Worm (Caenorhabditis elegans) whole organism, late embryonic: ENCODE results near the gene R04E5.9.

Experiments used
- C08G9.2 ChIP-seq: sonication (generic microtip); optimal IDR thresholded peaks from 2 replicates; lab custom pipeline; 2016; ENCODE audit warnings: mild to moderate bottlenecking, missing genetic modification characterization, moderate library complexity, missing compliant biosample characterization
- F13H6.1 ChIP-seq: sonication (generic microtip); optimal IDR thresholded peaks from 2 replicates; lab custom pipeline; 2016; ENCODE audit warnings: missing genetic modification characterization, missing compliant biosample characterization
- K09A11.1 ChIP-seq: sonication (generic microtip); optimal IDR thresholded peaks from 2 replicates; lab custom pipeline; 2017; ENCODE audit warnings: antibody characterized with exemption, mild to moderate bottlenecking, missing genetic modification characterization, missing compliant biosample characterization; ENCODE audit not compliant: insufficient read depth
- T23F11.4 ChIP-seq: fragments of 200-800 bp; sonication (Bioruptor generic); optimal IDR thresholded peaks from 2 replicates; lab custom pipeline; 2018; ENCODE audit warnings: mild to moderate bottlenecking, missing genetic modification characterization, missing compliant biosample characterization
- ahr-1 ChIP-seq: sonication (generic microtip); optimal IDR thresholded peaks from 2 replicates; lab custom pipeline; 2016; ENCODE audit warnings: missing genetic modification characterization, missing compliant biosample characterization
- ceh-18 ChIP-seq: sonication (generic microtip); optimal IDR thresholded peaks from 2 replicates; lab custom pipeline; 2016; ENCODE audit warnings: missing genetic modification characterization, missing compliant biosample characterization
- ceh-24 ChIP-seq: sonication (generic microtip); optimal IDR thresholded peaks from 2 replicates; lab custom pipeline; 2016; ENCODE audit warnings: mild to moderate bottlenecking, missing genetic modification characterization, missing compliant biosample characterization
- dmd-4 ChIP-seq: sonication (generic microtip); optimal IDR thresholded peaks from 2 replicates; lab custom pipeline; 2016; ENCODE audit warnings: borderline replicate concordance, missing genetic modification characterization, missing compliant biosample characterization
- elt-4 ChIP-seq: sonication (generic microtip); optimal IDR thresholded peaks from 2 replicates; lab custom pipeline; 2016; ENCODE audit warnings: missing genetic modification characterization, missing compliant biosample characterization
- hlh-6 ChIP-seq: sonication (generic microtip); optimal IDR thresholded peaks from 2 replicates; lab custom pipeline; 2016; ENCODE audit warnings: missing genotype, missing genetic modification characterization, missing compliant biosample characterization
- hlh-8 ChIP-seq: sonication (generic microtip); optimal IDR thresholded peaks from 2 replicates; lab custom pipeline; 2016; ENCODE audit warnings: missing genotype, missing genetic modification characterization, missing compliant biosample characterization
- nhr-232 ChIP-seq: sonication (generic microtip); optimal IDR thresholded peaks from 2 replicates; lab custom pipeline; 2016; ENCODE audit warnings: missing genetic modification characterization, missing compliant biosample characterization
- odd-2 ChIP-seq: sonication (generic microtip); optimal IDR thresholded peaks from 2 replicates; lab custom pipeline; 2017; ENCODE audit warnings: antibody characterized with exemption, mild to moderate bottlenecking, missing genetic modification characterization, missing compliant biosample characterization
- pat-9 ChIP-seq: fragments of 200-800 bp; sonication (Bioruptor generic); optimal IDR thresholded peaks from 2 replicates; lab custom pipeline; 2018; ENCODE audit warnings: mild to moderate bottlenecking, missing genetic modification characterization, moderate library complexity, missing compliant biosample characterization
- pha-2 ChIP-seq: sonication (generic microtip); optimal IDR thresholded peaks from 2 replicates; lab custom pipeline; 2017; ENCODE audit warnings: mild to moderate bottlenecking, missing genetic modification characterization, missing compliant biosample characterization
- sdc-2 ChIP-seq: sonication (generic microtip); optimal IDR thresholded peaks from 2 replicates; lab custom pipeline; 2016; ENCODE audit warnings: missing genotype, missing genetic modification characterization, missing compliant biosample characterization
- sox-4 ChIP-seq: sonication (generic microtip); optimal IDR thresholded peaks from 2 replicates; lab custom pipeline; 2017; ENCODE audit warnings: mild to moderate bottlenecking, missing genetic modification characterization, inconsistent platforms, missing compliant biosample characterization
- syd-9 ChIP-seq: sonication (generic microtip); optimal IDR thresholded peaks from 2 replicates; lab custom pipeline; 2016; ENCODE audit warnings: mild to moderate bottlenecking, missing genetic modification characterization, moderate library complexity, missing compliant biosample characterization
- tbx-7 ChIP-seq: sonication (generic microtip); optimal IDR thresholded peaks from 2 replicates; lab custom pipeline; 2016; ENCODE audit warnings: missing genotype, missing genetic modification characterization, missing compliant biosample characterization
- unc-3 ChIP-seq, 2 experiments: fragments of 200-800 bp in 1 of 2; sonication (Bioruptor generic) in 1 of 2; sonication (generic microtip) in 1 of 2; conservative IDR thresholded peaks in 1 of 2; optimal IDR thresholded peaks in 1 of 2; 2 replicates each; pipeline versions ENCODE4 v1.3.6 to Lab custom; 2016 to 2022; ENCODE audit warnings: missing compliant biosample characterization in 2 of 2, missing genetic modification characterization in 2 of 2, missing genetic modification reagents in 1 of 2
- unc-86 ChIP-seq: sonication (generic microtip); optimal IDR thresholded peaks from 2 replicates; lab custom pipeline; 2016; ENCODE audit warnings: missing genetic modification characterization, missing compliant biosample characterization
- zip-5 ChIP-seq: sonication (generic microtip); optimal IDR thresholded peaks from 2 replicates; lab custom pipeline; 2016; ENCODE audit warnings: missing genetic modification characterization, missing compliant biosample characterization

R04E5.9 gene

DNA sequence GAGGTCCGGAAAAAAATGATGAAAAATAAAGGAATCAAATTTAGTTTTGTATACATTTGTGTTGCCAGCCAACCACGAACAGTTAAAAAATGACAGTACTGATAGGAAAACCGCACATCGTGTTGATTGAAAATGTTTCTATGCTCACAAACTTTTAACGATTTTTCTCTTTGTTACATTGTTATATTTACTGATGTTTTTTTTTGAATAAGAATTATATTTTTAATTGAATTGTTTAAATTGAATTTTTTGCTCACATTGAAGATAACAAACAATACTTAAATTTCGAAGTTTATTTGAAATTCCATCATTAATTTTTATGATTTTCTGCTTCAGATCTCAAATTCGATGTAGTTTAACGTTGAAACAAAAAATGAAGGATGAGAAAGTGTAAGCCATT is 49.4 kb downstream of the R04E5.9 start, which contains the start of gene M02D8.5:
Gene M02D8.5, minus strand, starts transcription at position 101 of the 400 bp plus-strand sequence.
- TF ChIP-seq hlh-8 (no peak), C08G9.2 (tag; lab: Kevin White, UChicago) (no peak), K09A11.1 (no peak), pat-9 (no peak), T23F11.4 (GFP tag; lab: Kevin White, UChicago) (no peak), syd-9 (tag; lab: Kevin White, UChicago) (no peak), unc-86 (tag; lab: Kevin White, UChicago) (no peak), dmd-4 (no peak), F13H6.1 (tag; lab: Kevin White, UChicago) (no peak), ceh-18 (tag; lab: Kevin White, UChicago) (no peak)

ce11 chrX:8761060-8761459 is 49.9 kb downstream of the R04E5.9 start:
- TF ChIP-seq sdc-2 (tag; lab: Kevin White, UChicago) (no peak), pha-2 (tag; lab: Kevin White, UChicago) (no peak), zip-5 (tag; lab: Kevin White, UChicago) (no peak), sox-4 (no peak), elt-4 (tag; lab: Kevin White, UChicago) (no peak), dmd-4 (no peak), unc-3 (GFP tag; conservative IDR thresholded peaks at IDR 0.05; lab: Robert Waterston, UW) (no peak), unc-3 (tag; optimal IDR thresholded peaks at IDR 0.05; lab: Kevin White, UChicago) (no peak), tbx-7 (tag; lab: Kevin White, UChicago) (no peak), ahr-1 (tag; lab: Kevin White, UChicago) (no peak), hlh-6 (no peak), syd-9 (tag; lab: Kevin White, UChicago) (no peak), ceh-24 (tag; lab: Kevin White, UChicago) (no peak), nhr-232 (tag; lab: Kevin White, UChicago) (no peak), odd-2 (no peak)
